Fruit fly (Drosophila melanogaster) S2 (cell line): Measurements from ENCODE around the gene CG11294.

ENCODE experiments used
- CG8478 ChIP-seq: fragments of >200 bp; optimal IDR thresholded peaks from 2 replicates; lab custom pipeline; 2018
- CTCF ChIP-seq, 2 experiments: fragments of >200 bp; optimal IDR thresholded peaks; 2 replicates each; lab custom pipeline; 2018

DNA sequence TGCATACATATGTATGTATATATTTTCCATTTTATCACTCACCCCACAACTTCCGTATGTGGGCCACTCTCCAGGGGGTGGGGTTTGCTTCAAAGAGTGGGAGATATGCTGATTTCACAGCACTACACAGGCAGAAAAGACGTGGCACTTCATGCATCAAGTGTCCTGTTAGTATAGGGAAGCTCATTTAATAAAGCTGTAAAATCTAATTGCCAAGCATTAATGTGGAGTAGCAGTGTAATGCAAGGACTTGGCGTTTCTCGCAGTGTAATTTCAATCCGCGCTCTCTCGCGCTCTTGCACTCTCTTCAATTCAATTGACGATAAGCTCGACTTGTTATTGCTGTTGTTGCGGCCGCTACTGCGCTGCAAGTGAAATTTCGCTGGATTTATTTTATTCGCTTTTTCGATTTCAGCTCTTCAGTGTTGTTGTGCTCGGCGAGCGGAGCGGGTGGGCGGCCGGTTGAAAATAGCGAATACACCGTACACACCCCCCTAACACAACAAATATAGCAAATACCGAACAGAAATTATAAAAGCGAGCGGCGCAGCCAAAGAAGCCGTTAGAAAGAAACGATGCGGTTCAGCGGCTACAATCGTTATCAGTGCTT, 15.9 kb upstream of the CG11294 start, which contains the start of gene Hexo2:
- TF ChIP-seq CTCF (optimal IDR thresholded peaks at IDR 0.05; lab: Kevin White, UChicago), result no peak
- TF ChIP-seq CG8478 (lab: Kevin White, UChicago), result no peak
